Fruit fly (Drosophila melanogaster): ENCODE results near the gene CG3631.

CG3631 gene

dm6 chr3R:14898280-14898756, 19.1 kb downstream of the CG3631 start, which contains the start of the genes Nup93-2 and CG3817 (continued):
- TF ChIP-seq pros (GFP tag; optimal IDR thresholded peaks at IDR 0.05) (no peak), CG8290 (GFP tag; optimal IDR thresholded peaks at IDR 0.05) (peak; percentile 88), CG8290 (tag; optimal IDR thresholded peaks at IDR 0.05) (peak in 1 of 2 experiments; percentile 49), Lim3 (GFP tag; IDR thresholded peaks at IDR 0.05) (no peak), sug (tag; optimal IDR thresholded peaks at IDR 0.05) (peak; percentile 84), ab (GFP tag; optimal IDR thresholded peaks at IDR 0.05) (no peak), ac (GFP tag; optimal IDR thresholded peaks at IDR 0.05) (no peak), CG14710 (tag; optimal IDR thresholded peaks at IDR 0.05) (peak; percentile 30), dmrt11E (tag; optimal IDR thresholded peaks at IDR 0.05) (peak; percentile 43), CG12155 (GFP tag; optimal IDR thresholded peaks at IDR 0.05) (no peak), NK7.1 (GFP tag; optimal IDR thresholded peaks at IDR 0.05) (no peak), CG13775 (GFP tag; optimal IDR thresholded peaks at IDR 0.05) (peak; percentile 15), abd-A (tag; optimal IDR thresholded peaks at IDR 0.05) (no peak), Fer1 (GFP tag; optimal IDR thresholded peaks at IDR 0.05) (no peak), sisA (GFP tag; IDR thresholded peaks at IDR 0.05) (peak; percentile 60), Poxn (GFP tag; IDR thresholded peaks at IDR 0.05) (no peak), CG3726 (GFP tag; IDR thresholded peaks at IDR 0.05) (no peak), CG10543 (GFP tag; optimal IDR thresholded peaks at IDR 0.05) (no peak), dmrt99B (tag; optimal IDR thresholded peaks at IDR 0.05) (no peak), CG3995 (GFP tag; optimal IDR thresholded peaks at IDR 0.05) (no peak), CG34376 (GFP tag; optimal IDR thresholded peaks at IDR 0.05) (no peak), Atf3 (GFP tag; optimal IDR thresholded peaks at IDR 0.05) (no peak), wor (GFP tag; IDR thresholded peaks at IDR 0.05) (no peak), CG10147 (GFP tag; optimal IDR thresholded peaks at IDR 0.05) (no peak), pho (GFP tag; optimal IDR thresholded peaks at IDR 0.05) (no peak), NFAT (GFP tag; IDR thresholded peaks at IDR 0.05) (peak; percentile 58; the same call in 1 of the 2 replicates), Atf-2 (GFP tag; optimal IDR thresholded peaks at IDR 0.05) (no peak), CG4282 (GFP tag; optimal IDR thresholded peaks at IDR 0.05) (no peak), CG17829 (tag; optimal IDR thresholded peaks at IDR 0.05) (peak; percentile 80), B-H2 (GFP tag; optimal IDR thresholded peaks at IDR 0.05) (peak; percentile 71), CG16779 (GFP tag; IDR thresholded peaks at IDR 0.05) (no peak), Abd-B (GFP tag; optimal IDR thresholded peaks at IDR 0.05) (peak; percentile 92), p53 (GFP tag; optimal IDR thresholded peaks at IDR 0.05) (no peak), CG11695 (GFP tag; IDR thresholded peaks at IDR 0.05) (0 out of 3 replicates have a peak, but pooled peaks have one; percentile 21), Dbx (GFP tag; IDR thresholded peaks at IDR 0.05) (peak; percentile 59; the same call in 1 of the 3 replicates), CG15011 (GFP tag; optimal IDR thresholded peaks at IDR 0.05) (no peak), CG2889 (GFP tag; IDR thresholded peaks at IDR 0.05) (0 out of 3 replicates have a peak, but pooled peaks have one; percentile 18)

DNA sequence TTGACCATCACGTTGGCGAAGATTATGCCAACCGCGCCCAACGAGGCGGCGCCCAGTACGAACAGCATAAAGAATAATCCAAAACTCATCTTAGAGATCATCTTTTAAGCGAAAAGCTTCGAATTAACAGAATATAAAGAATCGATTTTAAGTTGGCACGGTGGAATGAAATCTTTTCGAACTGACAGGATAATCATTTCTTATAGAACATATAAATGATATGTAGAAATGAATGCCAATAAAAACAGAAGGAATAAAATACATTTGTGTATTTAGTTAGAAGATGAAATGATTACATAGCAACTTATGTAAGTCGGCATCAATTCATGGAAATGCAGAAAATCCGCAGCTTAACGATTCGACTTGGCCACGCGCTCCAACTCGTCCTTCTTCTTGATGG, 20.9 kb downstream of the CG3631 start, which contains the start of gene VhaPPA1-2:
Gene VhaPPA1-2 (minus strand): TSS at position 101 of the 400 bp plus-strand sequence.
- TF ChIP-seq CG10321 (GFP tag; IDR thresholded peaks at IDR 0.05) (no peak), lab (GFP tag; optimal IDR thresholded peaks at IDR 0.05) (no peak), Six4 (GFP tag; optimal IDR thresholded peaks at IDR 0.05) (no peak), ttk (GFP tag; IDR thresholded peaks at IDR 0.05) (no peak), CG14441 (GFP tag; IDR thresholded peaks at IDR 0.05) (no peak), ci (GFP tag; IDR thresholded peaks at IDR 0.05) (no peak), Ptx1 (GFP tag; IDR thresholded peaks at IDR 0.05) (no peak), Xbp1 (GFP tag; optimal IDR thresholded peaks at IDR 0.05) (no peak), Kr (GFP tag; optimal IDR thresholded peaks at IDR 0.05) (no peak), tap (tag; optimal IDR thresholded peaks at IDR 0.05) (no peak)
